Worm (Caenorhabditis elegans) whole organism, L3 larva: ENCODE results near the gene str-61.

ENCODE experiments used
- ceh-28 ChIP-seq: fragments of 150-350 bp; optimal IDR thresholded peaks from 2 replicates; lab custom pipeline; 2014; ENCODE audit warnings: missing biosample characterization, missing genetic modification reagents, missing genetic modification characterization
- egl-27 ChIP-seq: sonication (generic microtip); optimal IDR thresholded peaks from 4 replicates; lab custom pipeline; 2017; ENCODE audit warnings: missing biosample characterization, missing genetic modification reagents, missing genetic modification characterization
- lin-15B ChIP-seq: fragments of 150-350 bp; optimal IDR thresholded peaks from 2 replicates; lab custom pipeline; 2014; ENCODE audit warnings: missing biosample characterization, missing genetic modification characterization
- mdl-1 ChIP-seq: fragments of 150-350 bp; optimal IDR thresholded peaks from 2 replicates; lab custom pipeline; 2014; ENCODE audit warnings: missing biosample characterization, missing genetic modification characterization
- nfya-1 ChIP-seq: sonication (generic microtip); optimal IDR thresholded peaks from 2 replicates; lab custom pipeline; 2017; ENCODE audit warnings: missing genetic modification characterization, mild to moderate bottlenecking, missing compliant biosample characterization, antibody characterized with exemption, moderate library complexity; ENCODE audit not compliant: insufficient read depth
- nhr-11 ChIP-seq: fragments of 150-350 bp; optimal IDR thresholded peaks from 2 replicates; lab custom pipeline; 2014; ENCODE audit warnings: missing biosample characterization, missing genetic modification characterization
- nhr-23 ChIP-seq: fragments of 150-350 bp; optimal IDR thresholded peaks from 2 replicates; lab custom pipeline; 2014; ENCODE audit warnings: missing biosample characterization, missing genetic modification reagents, missing genetic modification characterization
- nhr-237 ChIP-seq: fragments of 150-350 bp; optimal IDR thresholded peaks from 2 replicates; lab custom pipeline; 2014; ENCODE audit warnings: missing biosample characterization, missing genetic modification characterization
- nhr-28 ChIP-seq: fragments of 150-350 bp; optimal IDR thresholded peaks from 2 replicates; lab custom pipeline; 2014; ENCODE audit warnings: missing biosample characterization, missing genetic modification characterization
- nhr-76 ChIP-seq: fragments of 150-350 bp; sonication (generic microtip); optimal IDR thresholded peaks from 5 replicates; lab custom pipeline; 2014; ENCODE audit warnings: missing biosample characterization, missing genetic modification characterization
- snpc-4 ChIP-seq: fragments of 150-350 bp; optimal IDR thresholded peaks from 2 replicates; lab custom pipeline; 2014; ENCODE audit warnings: missing biosample characterization, missing genetic modification characterization
- ztf-11 ChIP-seq: fragments of 150-350 bp; optimal IDR thresholded peaks from 2 replicates; lab custom pipeline; 2014; ENCODE audit warnings: missing biosample characterization, missing genetic modification characterization

DNA sequence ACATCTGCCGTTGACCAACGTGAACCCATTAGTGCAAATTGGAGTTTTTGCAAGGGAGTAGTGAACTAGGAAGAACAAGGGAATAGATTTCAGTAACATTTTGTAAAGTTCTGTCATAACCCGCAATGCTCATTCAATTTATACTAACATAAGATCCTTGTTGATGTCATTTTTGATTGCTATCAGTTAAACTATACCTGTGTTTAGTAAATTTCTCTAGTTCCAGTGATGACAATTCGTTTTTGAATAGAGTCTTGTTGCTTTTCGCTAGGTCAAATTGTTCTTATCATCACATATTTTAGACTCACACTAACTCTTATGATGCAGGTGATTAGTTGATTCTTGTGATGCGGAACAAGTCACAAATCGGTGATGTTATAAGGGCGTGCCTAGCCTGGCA lies 35.5 kb upstream of the str-61 start, which contains the start of gene clec-9:
- no peak for TF ChIP-seq nhr-11 (tag; lab: Kevin White, UChicago)
- no peak for TF ChIP-seq mdl-1 (tag; lab: Kevin White, UChicago)
- no peak for TF ChIP-seq lin-15B (tag; lab: Kevin White, UChicago)
- no peak for TF ChIP-seq ceh-28 (tag; lab: Kevin White, UChicago)
- TF ChIP-seq nhr-76: no peak
- TF ChIP-seq nhr-28 (tag; lab: Kevin White, UChicago): no peak
- no peak for TF ChIP-seq snpc-4 (tag; lab: Kevin White, UChicago)
- no peak for TF ChIP-seq nfya-1 (tag; lab: Kevin White, UChicago)
- no peak for TF ChIP-seq nhr-23 (tag; lab: Kevin White, UChicago)
- TF ChIP-seq ztf-11 (tag; lab: Kevin White, UChicago): no peak
- TF ChIP-seq nhr-237 (tag; lab: Kevin White, UChicago): no peak
- no peak for TF ChIP-seq egl-27 (tag; lab: Kevin White, UChicago)
